Fruit fly (Drosophila melanogaster) whole organism, embryonic: ENCODE measurements around the gene CG5853.

Experiments used
- ATbp ChIP-seq: fragments of 200-800 bp; sonication (Bioruptor generic); optimal IDR thresholded peaks from 2 replicates; lab custom pipeline; 2017; ENCODE audit warnings: missing biosample characterization, mild to moderate bottlenecking, missing genetic modification characterization, missing genetic modification reagents
- C15 ChIP-seq: fragments of 200-800 bp; sonication (Bioruptor generic); IDR thresholded peaks from 3 replicates; pipeline ENCODE4 v1.3.6; 2022; ENCODE audit warnings: missing biosample characterization, missing genetic modification characterization
- CG10366 ChIP-seq: fragments of 200-800 bp; sonication (Bioruptor generic); IDR thresholded peaks from 2 replicates; pipeline ENCODE4 v1.3.6; 2022; ENCODE audit warnings: missing biosample characterization, missing genetic modification characterization
- CG10462 ChIP-seq: fragments of 200-800 bp; sonication (Bioruptor generic); optimal IDR thresholded peaks from 2 replicates; lab custom pipeline; 2016; ENCODE audit warnings: missing biosample characterization, missing genetic modification characterization
- CG10959 ChIP-seq: fragments of 200-800 bp; sonication (Bioruptor generic); IDR thresholded peaks from 2 replicates; pipeline ENCODE4 v1.3.6; 2022; ENCODE audit warnings: missing biosample characterization, missing genetic modification characterization
- CG10979 ChIP-seq: fragments of 200-800 bp; sonication (Bioruptor generic); optimal IDR thresholded peaks from 2 replicates; lab custom pipeline; 2018; ENCODE audit warnings: missing biosample characterization, mild to moderate bottlenecking, missing genetic modification characterization, moderate library complexity
- CG11560 ChIP-seq: fragments of 200-800 bp; sonication (Bioruptor generic); IDR thresholded peaks from 3 replicates; pipeline ENCODE4 v1.3.6; 2022; ENCODE audit warnings: missing biosample characterization, missing genetic modification characterization
- CG12071 ChIP-seq: fragments of 200-800 bp; sonication (Bioruptor generic); optimal IDR thresholded peaks from 3 replicates; lab custom pipeline; 2018; ENCODE audit warnings: missing biosample characterization, mild to moderate bottlenecking, missing genetic modification characterization
- CG12236 ChIP-seq: fragments of 200-800 bp; sonication (Bioruptor generic); optimal IDR thresholded peaks from 2 replicates; lab custom pipeline; 2016; ENCODE audit warnings: missing biosample characterization, missing genetic modification characterization
- CG2116 ChIP-seq: fragments of 200-800 bp; sonication (Bioruptor generic); optimal IDR thresholded peaks from 3 replicates; lab custom pipeline; 2018; ENCODE audit warnings: missing biosample characterization, mild to moderate bottlenecking, missing genetic modification characterization
- CG2678 ChIP-seq: fragments of 200-800 bp; sonication (Bioruptor generic); optimal IDR thresholded peaks from 3 replicates; lab custom pipeline; 2019; ENCODE audit warnings: missing biosample characterization, mild to moderate bottlenecking, missing genetic modification characterization, moderate library complexity
- CG2889 ChIP-seq: fragments of 200-800 bp; sonication (Bioruptor generic); IDR thresholded peaks from 3 replicates; pipeline ENCODE4 v1.3.6; 2022; ENCODE audit warnings: missing biosample characterization, missing genetic modification characterization
- CG30020 ChIP-seq: fragments of 200-800 bp; optimal IDR thresholded peaks from 2 replicates; lab custom pipeline; 2019; ENCODE audit warnings: missing biosample characterization, mild to moderate bottlenecking, missing genetic modification characterization, moderate library complexity
- CG31365 ChIP-seq: fragments of 200-800 bp; sonication (Bioruptor generic); optimal IDR thresholded peaks from 2 replicates; lab custom pipeline; 2018; ENCODE audit warnings: missing biosample characterization, mild to moderate bottlenecking, missing genetic modification characterization
- CG32767 ChIP-seq: fragments of 200-800 bp; sonication (Bioruptor generic); IDR thresholded peaks from 2 replicates; pipeline ENCODE4 v1.3.6; 2022; ENCODE audit warnings: missing biosample characterization, missing genetic modification characterization
- CG34224 ChIP-seq: fragments of 200-800 bp; sonication (Bioruptor generic); IDR thresholded peaks from 3 replicates; pipeline ENCODE4 v1.3.6; 2022; ENCODE audit warnings: missing biosample characterization, missing genetic modification characterization; ENCODE audit not compliant: partially characterized antibody
- CG4820 ChIP-seq: fragments of 200-800 bp; sonication (Bioruptor generic); optimal IDR thresholded peaks from 3 replicates; lab custom pipeline; 2016; ENCODE audit warnings: missing biosample characterization, missing genetic modification characterization
- CG5953 ChIP-seq: fragments of 200-800 bp; sonication (Bioruptor generic); IDR thresholded peaks from 2 replicates; pipeline ENCODE4 v1.3.6; 2022; ENCODE audit warnings: missing biosample characterization, missing genetic modification characterization
- CG7372 ChIP-seq: fragments of 200-800 bp; sonication (Bioruptor generic); IDR thresholded peaks from 2 replicates; pipeline ENCODE4 v1.3.6; 2022; ENCODE audit warnings: missing biosample characterization, missing genetic modification characterization
- CG7745 ChIP-seq: fragments of 200-800 bp; sonication (Bioruptor generic); optimal IDR thresholded peaks from 2 replicates; lab custom pipeline; 2018; ENCODE audit warnings: missing biosample characterization, mild to moderate bottlenecking, missing genetic modification characterization, moderate library complexity
- Camta ChIP-seq: fragments of 200-800 bp; sonication (Bioruptor generic); optimal IDR thresholded peaks from 2 replicates; lab custom pipeline; 2016; ENCODE audit warnings: missing biosample characterization, missing genetic modification characterization
- CrebB ChIP-seq: fragments of 200-800 bp; sonication (Bioruptor generic); optimal IDR thresholded peaks from 3 replicates; lab custom pipeline; 2018; ENCODE audit warnings: missing biosample characterization, mild to moderate bottlenecking, missing genetic modification characterization
- Elba2 ChIP-seq: fragments of 200-800 bp; sonication (Bioruptor generic); optimal IDR thresholded peaks from 3 replicates; lab custom pipeline; 2016; ENCODE audit warnings: missing biosample characterization, missing genetic modification characterization
- Fer1 ChIP-seq: fragments of 200-800 bp; sonication (Bioruptor generic); optimal IDR thresholded peaks from 2 replicates; lab custom pipeline; 2017; ENCODE audit warnings: missing biosample characterization, mild to moderate bottlenecking, missing genetic modification characterization
- Hand ChIP-seq: fragments of 200-800 bp; sonication (Bioruptor generic); optimal IDR thresholded peaks from 2 replicates; lab custom pipeline; 2017; ENCODE audit warnings: mild to moderate bottlenecking, missing biosample characterization, missing genetic modification reagents, missing genetic modification characterization
- Myb ChIP-seq: fragments of 200-800 bp; sonication (Bioruptor generic); optimal IDR thresholded peaks from 2 replicates; lab custom pipeline; 2016; ENCODE audit warnings: missing biosample characterization, missing genetic modification characterization
- NC2α ChIP-seq: fragments of 200-800 bp; sonication (Bioruptor generic); optimal IDR thresholded peaks from 2 replicates; lab custom pipeline; 2016; ENCODE audit warnings: missing biosample characterization, missing genetic modification characterization
- Ravus ChIP-seq: fragments of 200-800 bp; sonication (Bioruptor generic); IDR thresholded peaks from 2 replicates; pipeline ENCODE4 v1.3.6; 2022; ENCODE audit warnings: missing biosample characterization, missing genetic modification characterization
- Sin3A ChIP-seq: fragments of >200 bp; optimal IDR thresholded peaks from 2 replicates; lab custom pipeline; 2018
- Sry-β ChIP-seq: fragments of 200-800 bp; sonication (Bioruptor generic); optimal IDR thresholded peaks from 2 replicates; lab custom pipeline; 2018; ENCODE audit warnings: missing biosample characterization, mild to moderate bottlenecking, missing genetic modification characterization, moderate library complexity
- Taf1 ChIP-seq: fragments of 200-800 bp; sonication (Bioruptor generic); IDR thresholded peaks from 2 replicates; pipeline ENCODE4 v1.3.6; 2022; ENCODE audit warnings: missing biosample characterization, missing genetic modification characterization
- bcd ChIP-seq: fragments of 200-800 bp; sonication (Bioruptor generic); optimal IDR thresholded peaks from 2 replicates; lab custom pipeline; 2017; ENCODE audit warnings: missing biosample characterization, mild to moderate bottlenecking, missing genetic modification characterization
- br ChIP-seq: fragments of >200 bp; optimal IDR thresholded peaks from 2 replicates; lab custom pipeline; 2017
- dimm ChIP-seq: fragments of 200-800 bp; sonication (Bioruptor generic); IDR thresholded peaks from 2 replicates; pipeline ENCODE4 v1.3.6; 2022; ENCODE audit warnings: missing biosample characterization, missing genetic modification characterization
- esg ChIP-seq: fragments of 200-800 bp; sonication (Bioruptor generic); conservative IDR thresholded peaks from 2 replicates; pipeline ENCODE4 v1.3.6; 2022; ENCODE audit warnings: missing biosample characterization, missing genetic modification characterization
- gce ChIP-seq: fragments of 200-800 bp; sonication (Bioruptor generic); IDR thresholded peaks from 3 replicates; pipeline ENCODE4 v1.3.6; 2022; ENCODE audit warnings: missing biosample characterization, missing genetic modification characterization
- gfzf ChIP-seq: fragments of 200-800 bp; sonication (Bioruptor generic); optimal IDR thresholded peaks from 2 replicates; lab custom pipeline; 2016; ENCODE audit warnings: missing biosample characterization, mild to moderate bottlenecking, missing genetic modification characterization, moderate library complexity
- kni ChIP-seq: fragments of 200-800 bp; sonication (Bioruptor generic); optimal IDR thresholded peaks from 3 replicates; lab custom pipeline; 2017; ENCODE audit warnings: mild to moderate bottlenecking, missing biosample characterization, missing genetic modification reagents, missing genetic modification characterization
- mam ChIP-seq: fragments of 200-800 bp; sonication (Bioruptor generic); optimal IDR thresholded peaks from 3 replicates; lab custom pipeline; 2016; ENCODE audit warnings: missing biosample characterization, missing genetic modification characterization
- nerfin-1 ChIP-seq: fragments of 200-800 bp; sonication (Bioruptor generic); optimal IDR thresholded peaks from 3 replicates; lab custom pipeline; 2019; ENCODE audit warnings: missing biosample characterization, mild to moderate bottlenecking, missing genetic modification characterization, moderate library complexity
- nmo ChIP-seq: fragments of 200-800 bp; sonication (Bioruptor generic); optimal IDR thresholded peaks from 2 replicates; lab custom pipeline; 2018; ENCODE audit warnings: missing biosample characterization, mild to moderate bottlenecking, missing genetic modification characterization, moderate library complexity
- odd ChIP-seq: fragments of 200-800 bp; sonication (Bioruptor generic); optimal IDR thresholded peaks from 2 replicates; lab custom pipeline; 2017; ENCODE audit warnings: missing biosample characterization, mild to moderate bottlenecking, missing genetic modification characterization
- pum ChIP-seq: fragments of 200-800 bp; sonication (Bioruptor generic); optimal IDR thresholded peaks from 2 replicates; lab custom pipeline; 2016; ENCODE audit warnings: missing biosample characterization, missing genetic modification characterization
- slou ChIP-seq: fragments of 200-800 bp; sonication (Bioruptor generic); optimal IDR thresholded peaks from 3 replicates; lab custom pipeline; 2016; ENCODE audit warnings: missing biosample characterization, missing genetic modification characterization
- tll ChIP-seq, 2 experiments: fragments of 200-800 bp in 1 of 2; fragments of >200 bp in 1 of 2; sonication (Bioruptor generic) in 1 of 2; optimal IDR thresholded peaks; 2 replicates each; lab custom pipeline; 2017 to 2019; ENCODE audit warnings: missing biosample characterization in 2 of 2, missing genetic modification characterization in 2 of 2, mild to moderate bottlenecking in 1 of 2, moderate library complexity in 1 of 2
- twi ChIP-seq: fragments of 200-800 bp; optimal IDR thresholded peaks from 2 replicates; lab custom pipeline; 2019; ENCODE audit warnings: missing biosample characterization, mild to moderate bottlenecking, missing genetic modification characterization, moderate library complexity
- unpg ChIP-seq: fragments of 200-800 bp; sonication (Bioruptor generic); optimal IDR thresholded peaks from 3 replicates; lab custom pipeline; 2018; ENCODE audit warnings: missing biosample characterization, mild to moderate bottlenecking, missing genetic modification characterization, moderate library complexity
- zen2 ChIP-seq: fragments of 200-800 bp; sonication (Bioruptor generic); IDR thresholded peaks from 3 replicates; pipeline ENCODE4 v1.3.6; 2022; ENCODE audit warnings: missing biosample characterization, missing genetic modification characterization; ENCODE audit not compliant: partially characterized antibody
- zfh2 ChIP-seq: fragments of 200-800 bp; sonication (Bioruptor generic); optimal IDR thresholded peaks from 2 replicates; lab custom pipeline; 2016; ENCODE audit warnings: missing biosample characterization, missing genetic modification characterization

CG5853 gene

dm6 chr2L:9966983-9967737 lies 19.7 kb upstream of the CG5853 start, which contains the start of the genes Dref and RpL13 (continued):
- TF ChIP-seq Myb (GFP tag; lab: Kevin White, UChicago): peak; percentile 72
- TF ChIP-seq ATbp (GFP tag; lab: Kevin White, UChicago): peak; percentile 86
- TF ChIP-seq CG12236 (GFP tag; lab: Kevin White, UChicago): peak; percentile 86
- TF ChIP-seq gce: peak; percentile 90
- TF ChIP-seq CG10462 (GFP tag; lab: Kevin White, UChicago): peak; percentile 67
- peak; percentile 84 for TF ChIP-seq nerfin-1 (tag; lab: Kevin White, UChicago)
- TF ChIP-seq CG10979 (tag; lab: Kevin White, UChicago): peak; percentile 75
- TF ChIP-seq CG32767 (GFP tag; lab: Robert Waterston, UW): peak; percentile 76
- no peak for TF ChIP-seq Ravus (GFP tag; lab: Robert Waterston, UW)
- TF ChIP-seq CrebB (tag; lab: Kevin White, UChicago): peak; percentile 92
- peak; percentile 86 for TF ChIP-seq CG2678
- TF ChIP-seq Elba2 (GFP tag; lab: Kevin White, UChicago): no peak
- peak; percentile 88 for TF ChIP-seq Camta (GFP tag; lab: Kevin White, UChicago)
- peak; percentile 83 for TF ChIP-seq zfh2
- peak; percentile 84 for TF ChIP-seq mam (GFP tag; lab: Kevin White, UChicago)
- peak; percentile 83 for TF ChIP-seq Sin3A (lab: Kevin White, UChicago)
- TF ChIP-seq Sry-β: peak; percentile 57
- peak; percentile 82 for TF ChIP-seq CG34224 (GFP tag; lab: Robert Waterston, UW)
- TF ChIP-seq bcd (GFP tag; lab: Kevin White, UChicago): peak; percentile 91
- peak in 1 of 2 experiments; percentile 18 for TF ChIP-seq tll (GFP tag; optimal IDR thresholded peaks at IDR 0.05; lab: Kevin White, UChicago)
- no peak; the same call in 1 of the 2 replicates for TF ChIP-seq dimm
- TF ChIP-seq zen2 (GFP tag; lab: Robert Waterston, UW): no peak; the same call in 2 of the 3 replicates
- TF ChIP-seq pum (GFP tag; lab: Kevin White, UChicago): peak; percentile 67
- peak; percentile 51; the same call in 1 of the 2 replicates for TF ChIP-seq CG10959 (GFP tag; lab: Robert Waterston, UW)
- TF ChIP-seq CG4820 (GFP tag; lab: Kevin White, UChicago): peak; percentile 54

dm6 chr2L:9963603-9964042 lies 16.2 kb upstream of the CG5853 start, which contains the start of gene CG5850:
Gene CG5850, minus strand, starts transcription at chr2L:9963949.
- TF ChIP-seq Sin3A (lab: Kevin White, UChicago) (no peak), kni (GFP tag; lab: Kevin White, UChicago) (no peak), br (lab: Kevin White, UChicago) (no peak), Taf1 (GFP tag; lab: Robert Waterston, UW) (no peak), Hand (GFP tag; lab: Kevin White, UChicago) (no peak), unpg (GFP tag; lab: Kevin White, UChicago) (no peak), gfzf (GFP tag; lab: Kevin White, UChicago) (peak; percentile 58), CG7372 (GFP tag; lab: Robert Waterston, UW) (no peak), CG30020 (tag; lab: Kevin White, UChicago) (peak; percentile 48), CG7745 (no peak), slou (no peak), esg (no peak), CG11560 (tag; lab: Robert Waterston, UW) (no peak), odd (no peak), tll (GFP tag; optimal IDR thresholded peaks at IDR 0.05; lab: Kevin White, UChicago) (no peak), NC2α (no peak), twi (no peak), CG12071 (GFP tag; lab: Kevin White, UChicago) (no peak), CG31365 (tag; lab: Kevin White, UChicago) (no peak), nmo (GFP tag; lab: Kevin White, UChicago) (peak; percentile 8), CG2116 (GFP tag; lab: Kevin White, UChicago) (peak; percentile 27), Fer1 (peak; percentile 34), C15 (GFP tag; lab: Robert Waterston, UW) (no peak), CG2889 (GFP tag; lab: Robert Waterston, UW) (no peak), CG5953 (GFP tag; lab: Robert Waterston, UW) (no peak), ATbp (GFP tag; lab: Kevin White, UChicago) (no peak), CG10366 (GFP tag; lab: Robert Waterston, UW) (no peak)
